Fruit fly (Drosophila melanogaster) Kc167 (cell line): ENCODE measurements around the gene Kmn1.

ENCODE experiments used
- Myc ChIP-seq: fragments of >200 bp; optimal IDR thresholded peaks from 2 replicates; lab custom pipeline; 2017; ENCODE audit warnings: missing external identifiers
- Sin3A ChIP-seq: fragments of >200 bp; optimal IDR thresholded peaks from 2 replicates; lab custom pipeline; 2018; ENCODE audit warnings: missing external identifiers
- h ChIP-seq: fragments of >200 bp; optimal IDR thresholded peaks from 3 replicates; lab custom pipeline; 2018; ENCODE audit warnings: missing external identifiers
- insv ChIP-seq: fragments of >200 bp; optimal IDR thresholded peaks from 3 replicates; lab custom pipeline; 2018; ENCODE audit warnings: missing external identifiers
- psq ChIP-seq: fragments of >200 bp; optimal IDR thresholded peaks from 2 replicates; lab custom pipeline; 2017; ENCODE audit warnings: missing external identifiers

dm6 chrX:11584075-11584474 is 11.8 kb upstream of the Kmn1 start, which contains the start of gene pkm:
- no peak for TF ChIP-seq insv (lab: Kevin White, UChicago)
- no peak for TF ChIP-seq h (lab: Kevin White, UChicago)
- TF ChIP-seq Sin3A (lab: Kevin White, UChicago), result no peak
- TF ChIP-seq psq (lab: Kevin White, UChicago), result no peak
- TF ChIP-seq Myc (lab: Kevin White, UChicago), result no peak
